Fruit fly (Drosophila melanogaster): ENCODE results near the gene Agpat3.

Gene Agpat3

DNA sequence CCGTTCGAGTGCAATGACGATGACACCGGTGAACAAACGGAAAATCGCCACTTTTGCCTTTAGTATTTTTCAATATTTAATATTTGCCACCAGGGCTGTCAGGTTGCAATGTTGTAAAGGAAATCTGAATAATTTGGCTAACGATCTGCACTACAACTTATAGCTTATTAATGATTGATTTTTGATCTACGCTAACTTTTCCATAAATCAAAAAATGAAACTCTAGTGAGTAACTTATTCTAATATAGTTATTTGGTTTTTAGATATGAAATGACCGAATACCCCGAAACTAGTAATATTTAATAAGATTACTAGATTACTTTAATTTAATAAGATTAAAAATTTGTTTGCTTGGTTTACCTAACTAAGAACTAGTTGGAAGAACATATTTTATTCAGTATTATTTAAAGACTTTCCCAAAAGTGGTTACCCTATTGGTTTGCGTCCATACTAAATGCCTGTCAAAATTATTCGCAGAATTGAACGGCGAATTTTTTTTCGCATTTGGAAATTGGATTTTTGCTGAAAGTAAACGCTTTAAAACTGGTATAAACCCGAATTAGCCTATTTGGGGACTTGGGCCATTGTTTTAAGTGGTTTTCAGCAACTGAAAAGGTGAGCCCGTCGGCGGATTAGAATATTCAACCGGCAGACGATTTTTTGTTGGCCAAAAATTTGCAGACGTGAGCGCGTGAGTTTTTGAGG is at the start of gene Agpat3, which contains the start of gene RAF2:
Agpat3 (minus strand) TSS at position 78 of the 705 bp plus-strand sequence.
RAF2 (plus strand) TSS at position 448 of the 705 bp plus-strand sequence.
- no peak for TF ChIP-seq CG17801 (GFP tag; optimal IDR thresholded peaks at IDR 0.05; ENCODE audit: partially characterized antibody)

DNA sequence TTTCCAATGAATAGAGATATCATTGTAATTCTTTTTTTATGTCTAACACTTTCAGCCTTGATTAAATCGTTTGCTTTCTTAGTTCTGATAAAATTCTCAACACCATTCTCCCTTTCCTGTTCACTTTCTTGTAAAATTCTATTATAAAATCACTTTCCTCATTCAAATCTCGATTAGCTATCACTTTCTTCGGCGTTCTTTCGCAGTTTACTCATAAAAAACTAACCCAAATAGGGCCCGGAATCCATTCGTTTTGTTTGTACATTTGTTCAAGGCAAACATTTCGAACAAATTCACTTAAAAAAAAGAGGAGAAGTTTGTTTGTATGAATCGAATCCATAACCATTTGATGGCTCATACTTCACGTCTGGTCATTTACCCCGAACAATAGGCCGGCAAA is 47.8 kb upstream of the Agpat3 start:
- no peak for TF ChIP-seq CG17801 (GFP tag; optimal IDR thresholded peaks at IDR 0.05; ENCODE audit: partially characterized antibody)

DNA sequence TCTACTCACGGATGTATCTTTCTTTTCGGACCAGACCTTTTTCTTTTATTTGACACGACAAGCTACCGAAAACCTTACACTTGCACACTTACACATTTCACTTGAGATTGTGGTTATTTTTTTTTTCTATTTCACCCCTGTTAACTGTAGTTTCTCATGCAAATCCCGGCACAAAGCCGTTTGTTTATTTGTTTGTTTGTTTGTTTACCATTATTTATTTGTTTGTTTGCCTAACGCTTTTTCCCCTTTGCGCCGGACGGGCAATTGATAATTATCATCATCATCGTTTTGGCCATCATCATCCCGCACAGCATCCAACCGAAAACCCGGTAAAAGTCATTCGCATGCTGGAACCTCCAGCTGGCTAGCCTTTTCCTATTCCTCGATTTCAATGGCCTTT is 45.3 kb upstream of the Agpat3 start:
- no peak for TF ChIP-seq CG17801 (GFP tag; optimal IDR thresholded peaks at IDR 0.05; ENCODE audit: partially characterized antibody)

DNA sequence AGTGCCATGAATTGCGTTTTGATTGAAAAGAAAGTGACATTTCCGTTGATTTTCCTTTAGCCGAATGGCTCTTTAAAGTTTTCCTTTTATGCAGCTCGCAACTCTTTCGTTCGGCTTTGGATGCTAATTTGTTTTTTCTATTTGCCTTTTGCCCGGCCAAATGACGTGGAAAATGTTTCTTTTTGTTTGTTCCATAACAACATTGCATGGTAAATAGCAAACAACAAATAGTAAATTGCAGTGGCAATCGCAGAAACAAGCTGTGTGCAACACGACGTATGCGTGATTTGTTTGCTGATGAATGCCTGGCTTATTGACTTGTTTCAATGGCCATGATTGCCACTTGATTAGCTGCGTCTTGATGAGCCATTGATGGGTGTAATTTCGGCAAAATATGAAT is 43.7 kb upstream of the Agpat3 start:
- TF ChIP-seq CG17801 (GFP tag; optimal IDR thresholded peaks at IDR 0.05; ENCODE audit: partially characterized antibody): no peak

DNA sequence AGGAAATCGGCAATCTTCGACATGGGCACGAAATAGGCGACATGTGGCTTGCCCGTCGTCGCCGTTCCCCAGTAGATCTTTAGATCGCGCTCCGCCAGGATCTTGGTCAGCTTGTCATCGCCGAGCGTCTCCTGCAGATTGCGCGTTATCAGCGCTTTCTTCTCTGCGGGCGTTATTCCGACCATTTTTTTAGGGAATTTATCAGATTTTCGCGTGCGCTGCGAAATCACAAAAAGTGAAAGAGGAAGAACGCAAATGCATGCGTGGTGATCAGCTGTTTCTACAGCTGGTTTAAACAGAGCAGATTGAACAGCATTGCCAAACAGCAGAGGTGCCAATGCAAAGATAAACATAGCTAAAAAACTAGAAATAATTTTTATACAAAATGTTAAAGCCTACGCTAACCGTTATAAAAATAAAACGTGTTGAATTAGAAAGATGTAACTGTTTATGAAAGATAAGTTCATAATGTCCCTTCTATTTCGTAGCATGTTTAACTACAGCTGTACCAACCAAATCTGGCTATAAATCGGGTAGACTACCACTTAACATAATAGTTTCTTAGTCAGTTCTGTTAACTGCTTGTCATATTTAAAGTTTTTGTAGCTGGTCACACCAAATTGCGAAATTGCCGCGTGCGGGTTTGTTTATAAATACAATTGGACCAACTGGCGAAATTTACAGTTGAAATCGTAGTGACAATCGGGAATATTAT is 33.5 kb upstream of the Agpat3 start, which contains the start of the genes TyrRS and CG33158:
TyrRS (minus strand) TSS at position 244 of the 715 bp plus-strand sequence.
CG33158 (plus strand) TSS at position 539 of the 715 bp plus-strand sequence.
- no peak for TF ChIP-seq CG17801 (GFP tag; optimal IDR thresholded peaks at IDR 0.05; ENCODE audit: partially characterized antibody)

DNA sequence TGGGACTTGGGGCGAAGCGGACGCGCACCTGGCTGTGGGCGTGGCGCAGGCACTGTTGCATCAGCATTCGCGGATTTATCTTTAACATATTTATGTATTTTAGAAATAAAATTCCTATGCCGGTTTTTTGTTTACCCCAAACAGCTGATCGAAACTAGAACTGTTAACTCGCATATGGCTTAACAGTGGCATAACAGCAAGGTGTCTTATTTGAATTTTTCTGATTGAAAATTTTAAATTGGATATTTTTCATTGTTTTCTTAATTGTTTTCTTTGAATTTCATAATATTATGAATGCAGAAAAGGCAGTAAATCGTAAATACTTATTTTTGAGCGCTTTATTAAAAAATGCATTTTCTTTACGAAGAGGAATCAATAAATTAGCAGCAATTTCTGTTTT is 31.3 kb upstream of the Agpat3 start, which contains the start of gene GluRS-m:
GluRS-m (minus strand) TSS at position 154 of the 400 bp plus-strand sequence.
- TF ChIP-seq CG17801 (GFP tag; optimal IDR thresholded peaks at IDR 0.05; ENCODE audit: partially characterized antibody): no peak

DNA sequence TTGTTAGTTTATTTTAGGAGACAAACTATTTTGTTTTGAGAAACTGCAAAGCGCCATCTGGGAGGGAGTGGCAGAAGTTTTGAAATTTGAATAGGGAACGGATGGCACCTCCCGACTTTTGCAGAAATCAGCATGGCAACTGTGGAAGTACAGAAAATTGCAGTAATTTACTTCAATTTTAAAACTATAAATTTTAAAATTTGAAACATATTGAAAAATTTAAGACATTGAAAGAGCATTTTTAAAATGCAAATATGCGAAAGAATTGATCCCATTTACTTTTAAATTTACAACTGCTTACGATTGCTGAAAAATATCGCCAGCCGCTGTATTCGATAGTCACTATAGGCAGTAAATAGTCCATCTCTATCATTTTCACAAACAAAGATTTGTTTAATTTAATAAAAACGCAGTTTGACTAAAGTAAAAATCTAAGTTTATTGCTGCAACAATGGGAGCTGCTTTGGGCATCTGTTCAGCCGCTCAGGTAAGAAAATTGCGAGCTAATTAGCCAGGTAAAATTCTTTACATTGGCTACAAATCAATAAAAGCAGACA is 26.7 kb upstream of the Agpat3 start, which contains the start of gene Serinc:
Serinc (plus strand) TSS at position 329 of the 557 bp plus-strand sequence.
- peak; percentile 47 for TF ChIP-seq CG17801 (GFP tag; optimal IDR thresholded peaks at IDR 0.05; ENCODE audit: partially characterized antibody)

DNA sequence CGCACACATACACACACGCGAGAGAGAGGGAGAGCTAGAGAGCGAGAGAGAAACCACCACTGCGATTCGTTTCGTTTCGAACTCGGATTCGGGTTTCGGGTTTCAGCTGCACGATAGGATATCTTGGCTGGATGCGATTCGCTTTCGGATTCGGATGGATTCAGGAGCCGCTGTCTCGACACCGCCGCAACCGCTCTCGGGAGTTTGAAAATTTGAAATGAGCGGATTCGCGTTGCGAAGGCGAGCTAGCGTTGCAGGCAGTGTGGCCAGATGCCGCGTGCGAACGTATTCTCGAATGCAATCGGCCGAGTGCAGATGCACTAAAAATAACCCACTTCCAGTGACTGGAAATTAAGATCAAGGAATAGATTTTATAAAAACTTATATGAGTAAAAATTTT is 25.8 kb upstream of the Agpat3 start, which contains the start of gene fax:
fax (minus strand) TSS at position 263 of the 400 bp plus-strand sequence.
- TF ChIP-seq CG17801 (GFP tag; optimal IDR thresholded peaks at IDR 0.05; ENCODE audit: partially characterized antibody): peak; percentile 29

DNA sequence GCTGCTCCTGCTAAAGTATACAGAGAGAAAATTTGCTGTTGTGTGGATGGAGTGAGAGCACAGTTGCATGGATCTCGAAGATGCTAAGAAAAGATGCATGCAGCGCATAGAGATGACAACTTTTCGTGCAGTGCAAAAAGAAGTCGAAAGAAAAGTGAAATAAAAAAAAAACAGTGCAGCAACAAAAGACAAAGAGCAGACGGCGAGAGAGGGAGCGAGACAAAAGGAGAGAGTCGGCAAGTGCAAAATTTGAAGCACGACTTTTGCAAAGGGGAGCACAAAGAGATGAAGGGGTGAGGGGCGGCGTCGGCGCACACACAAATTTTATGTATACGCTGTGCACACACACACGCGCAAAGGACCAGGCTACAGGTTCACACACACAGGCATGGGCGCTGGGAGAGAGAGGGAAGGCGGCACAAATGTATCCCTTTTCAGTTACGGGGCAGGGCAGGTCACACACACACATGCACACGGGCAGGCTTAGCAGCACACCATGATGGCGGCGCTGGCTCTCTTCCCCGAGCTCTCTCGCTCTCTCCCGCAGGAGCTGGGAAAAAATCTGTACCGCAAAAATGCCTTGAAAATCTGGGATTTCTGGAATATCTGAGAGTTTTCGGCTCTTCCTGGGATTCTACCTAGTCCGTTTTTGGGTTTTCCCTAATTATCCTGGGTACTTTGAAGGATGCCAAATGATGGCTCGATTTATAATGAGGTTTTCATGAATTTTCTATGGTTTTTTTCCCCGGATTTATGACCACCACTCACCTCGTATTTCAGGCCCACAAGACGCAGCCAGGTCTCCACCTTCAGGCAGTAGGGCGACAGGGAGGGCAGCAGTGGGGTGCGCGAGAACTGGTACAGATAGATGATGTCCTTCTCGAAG is 24.7 kb upstream of the Agpat3 start:
- no peak for TF ChIP-seq CG17801 (GFP tag; optimal IDR thresholded peaks at IDR 0.05; ENCODE audit: partially characterized antibody)

DNA sequence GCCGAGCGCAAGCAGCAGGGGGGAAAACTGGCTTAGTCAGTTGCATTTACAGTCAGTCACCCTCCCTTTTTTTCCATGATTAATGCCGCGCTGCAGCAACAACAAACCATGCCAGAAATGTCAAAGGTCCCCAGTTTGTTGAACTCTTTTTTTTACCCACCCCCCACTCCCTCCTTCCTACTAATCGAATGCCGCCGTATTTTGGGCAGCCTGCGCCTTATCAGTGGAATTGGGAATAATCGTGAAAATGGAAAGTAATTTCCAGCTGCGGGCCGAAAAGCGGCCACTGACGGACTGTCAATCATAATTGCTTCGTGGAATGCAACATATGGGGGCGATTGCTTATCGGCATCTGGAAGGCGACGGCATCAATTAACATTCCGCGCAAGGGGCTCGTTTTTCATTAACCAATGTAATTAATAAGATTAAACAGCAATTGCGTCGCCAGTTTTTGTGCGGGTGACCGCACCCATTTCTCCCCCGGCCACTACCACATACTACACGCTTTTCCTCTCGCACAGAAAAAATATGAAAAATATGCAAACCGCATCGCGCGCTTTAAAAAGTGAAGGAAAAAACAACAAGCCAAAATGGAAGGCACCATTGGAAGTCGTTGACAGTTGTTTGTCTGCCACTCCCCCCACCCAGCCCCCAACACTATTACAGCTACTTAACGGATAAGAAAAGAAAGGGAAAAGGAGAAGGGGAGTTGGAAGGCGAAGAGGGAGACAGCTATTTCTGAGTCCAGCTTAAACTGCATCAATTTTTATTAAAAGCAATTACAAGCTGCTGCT is 23.9 kb upstream of the Agpat3 start:
- TF ChIP-seq CG17801 (GFP tag; optimal IDR thresholded peaks at IDR 0.05; ENCODE audit: partially characterized antibody): no peak

DNA sequence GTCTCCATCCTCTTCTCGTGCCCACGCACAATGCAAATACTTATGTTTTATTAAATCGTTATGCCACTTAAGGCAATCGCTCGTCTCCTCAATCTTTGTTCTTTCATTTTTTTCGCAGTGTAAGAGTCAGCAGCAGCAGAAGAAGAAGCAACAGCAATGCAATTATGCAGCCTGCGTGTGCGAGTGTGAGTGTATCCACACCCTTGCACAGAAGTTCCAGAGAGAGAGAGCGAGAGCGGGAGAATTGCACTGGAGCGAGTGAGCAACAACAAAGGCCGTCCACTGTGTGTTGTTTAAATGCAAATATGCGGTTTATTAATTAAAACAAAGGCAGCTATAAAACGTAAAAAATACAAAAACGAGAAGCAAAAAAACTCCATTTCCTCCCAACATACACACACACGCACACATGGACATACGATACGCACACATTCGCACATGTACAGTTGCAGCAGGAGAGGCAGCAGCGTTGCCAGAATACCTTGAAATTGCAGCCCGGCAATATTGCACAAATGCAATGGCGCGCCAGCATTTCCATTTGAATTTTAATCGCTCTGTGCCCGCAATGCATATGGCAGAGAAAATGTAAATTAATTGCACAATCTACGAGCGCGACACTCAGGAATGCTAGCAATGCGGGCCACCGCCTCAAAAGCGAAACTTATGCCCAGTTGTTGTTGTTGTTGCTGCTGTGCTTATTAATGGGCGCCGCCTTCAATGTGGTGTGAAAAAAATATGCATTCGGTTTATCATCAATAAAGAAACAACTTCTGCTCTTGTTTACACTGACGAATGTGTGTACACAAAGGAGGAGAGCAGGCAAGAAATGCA is 23.1 kb upstream of the Agpat3 start:
- TF ChIP-seq CG17801 (GFP tag; optimal IDR thresholded peaks at IDR 0.05; ENCODE audit: partially characterized antibody): no peak

DNA sequence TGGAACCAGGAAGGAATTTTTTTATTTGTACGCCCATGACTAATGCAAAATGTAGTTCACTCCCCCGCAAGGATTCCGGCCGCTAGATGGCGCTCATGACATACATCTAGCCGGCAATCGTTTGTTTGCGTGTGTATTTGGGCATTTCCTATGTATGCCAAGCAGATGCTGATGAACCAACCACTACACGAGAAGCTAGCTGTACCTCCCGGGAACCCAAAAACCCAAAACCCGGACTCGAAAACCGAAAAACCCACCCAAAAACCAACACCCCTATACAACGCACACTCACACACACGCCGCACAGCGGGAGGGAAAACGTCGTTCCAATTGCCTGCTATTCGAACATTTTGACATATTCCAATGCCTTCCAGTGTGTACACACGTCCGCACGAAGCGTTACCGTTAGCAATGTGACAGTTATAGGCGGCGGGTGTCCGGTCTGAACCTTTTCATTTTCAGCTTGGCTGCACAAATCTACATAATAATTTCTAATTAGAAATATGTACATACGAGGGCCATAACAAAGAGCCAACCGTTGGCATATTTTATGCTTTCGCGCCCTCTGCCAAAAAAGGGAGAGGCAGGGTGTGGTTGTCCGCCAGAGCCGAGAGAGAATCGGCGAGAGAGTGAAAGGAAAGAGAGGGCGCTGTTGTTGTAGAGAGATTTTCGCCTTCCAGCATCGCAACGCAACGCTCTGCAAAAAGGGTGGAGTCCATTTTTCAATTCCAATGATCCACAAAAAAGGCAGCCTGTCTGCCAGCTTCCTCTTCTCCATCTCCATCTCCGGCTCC is 22.3 kb upstream of the Agpat3 start:
- TF ChIP-seq CG17801 (GFP tag; optimal IDR thresholded peaks at IDR 0.05; ENCODE audit: partially characterized antibody): no peak
